Worm (Caenorhabditis elegans) whole organism, L1 larva: ENCODE results near the gene nhr-138.

Experiments used
- egl-13 ChIP-seq: sonication (generic microtip); optimal IDR thresholded peaks from 2 replicates; lab custom pipeline; 2016; ENCODE audit warnings: missing genotype, missing genetic modification reagents, missing genetic modification characterization, missing compliant biosample characterization
- jun-1 ChIP-seq: fragments of 150-350 bp; optimal IDR thresholded peaks from 2 replicates; lab custom pipeline; 2014; ENCODE audit warnings: missing biosample characterization, missing genetic modification reagents, missing genetic modification characterization
- nhr-47 ChIP-seq: sonication (generic microtip); optimal IDR thresholded peaks from 2 replicates; lab custom pipeline; 2016; ENCODE audit warnings: mild to moderate bottlenecking, missing genetic modification characterization, moderate library complexity, missing compliant biosample characterization
- nhr-77 ChIP-seq: fragments of 150-350 bp; optimal IDR thresholded peaks from 2 replicates; lab custom pipeline; 2014; ENCODE audit warnings: missing biosample characterization, missing genetic modification characterization

- TF ChIP-seq nhr-47 (tag; lab: Kevin White, UChicago) (no peak), nhr-77 (no peak), jun-1 (tag; lab: Kevin White, UChicago) (no peak), egl-13 (tag; lab: Kevin White, UChicago) (no peak)
Observed at ce11 chrIV:9761751-9762150, 36.7 kb downstream of the nhr-138 start.
